Fruit fly (Drosophila melanogaster): Measurements from ENCODE around the gene CG15554.

dm6 chr3R:31134056-31134455 is 8.1 kb downstream of the CG15554 start, which contains the start of gene Gycbeta100B:
- TF ChIP-seq CG8478 (optimal IDR thresholded peaks at IDR 0.05) (no peak), usp (GFP tag; optimal IDR thresholded peaks at IDR 0.05) (no peak), Dll (optimal IDR thresholded peaks at IDR 0.05) (no peak), EcR (GFP tag; optimal IDR thresholded peaks at IDR 0.05) (no peak), pan (optimal IDR thresholded peaks at IDR 0.05) (no peak)
